Worm (Caenorhabditis elegans): ENCODE measurements around the gene nas-31.

The nas-31 gene

DNA sequence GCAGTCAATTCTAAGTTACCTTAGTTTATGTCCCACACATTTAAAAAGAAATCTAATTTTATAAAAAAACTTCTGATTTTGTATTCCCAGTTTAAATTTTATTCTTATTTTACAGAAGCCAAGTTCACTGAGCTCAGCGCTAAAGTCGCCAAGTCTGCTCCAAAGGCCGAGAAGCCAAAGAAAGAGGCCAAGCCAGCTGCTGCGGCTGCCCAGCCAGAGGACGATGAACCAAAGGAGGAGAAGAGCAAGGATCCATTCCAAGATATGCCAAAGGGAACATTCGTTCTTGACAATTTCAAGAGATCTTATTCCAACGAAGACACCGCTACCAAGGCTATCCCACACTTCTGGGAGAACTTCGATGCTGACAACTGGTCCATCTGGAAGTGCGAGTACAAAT is 45.2 kb upstream of the nas-31 start:
- TF ChIP-seq alr-1 (tag; optimal IDR thresholded peaks at IDR 0.05) (no peak), Y55F3AM.14 (GFP tag; optimal IDR thresholded peaks at IDR 0.05) (no peak)

DNA sequence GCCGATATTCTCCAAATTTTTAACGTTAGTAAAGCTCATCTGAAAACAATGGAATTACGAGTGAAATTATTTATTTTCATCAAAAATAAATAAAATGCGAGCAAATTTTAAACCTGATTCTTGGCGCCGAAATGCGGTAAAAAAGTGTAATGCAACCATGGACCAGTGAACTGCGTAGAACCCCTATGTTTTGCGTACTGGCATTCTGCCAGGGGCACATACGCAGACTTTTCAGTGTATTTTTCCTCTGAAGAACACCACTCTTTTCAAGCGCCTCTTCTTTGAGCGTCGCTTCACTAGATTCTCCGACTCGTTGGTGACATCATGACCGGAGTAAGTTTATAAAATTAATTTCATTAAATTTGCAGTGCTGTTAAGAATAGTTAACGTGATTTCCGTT is 43.9 kb upstream of the nas-31 start, which contains the start of the genes ctf-4 and eef-1G:
Gene ctf-4, minus strand, starts transcription at position 39 of the 400 bp plus-strand sequence.
Gene eef-1G, plus strand, starts transcription at position 219 of the 400 bp plus-strand sequence.
- peak; percentile 83 to 96 for TF ChIP-seq lsy-2 (tag; optimal IDR thresholded peaks at IDR 0.05)
- no peak for TF ChIP-seq elt-3 (tag; optimal IDR thresholded peaks at IDR 0.05)
- TF ChIP-seq egl-27 (tag; optimal IDR thresholded peaks at IDR 0.05): peak; percentile 82
- peak; percentile 97 for TF ChIP-seq gmeb-1 (tag; optimal IDR thresholded peaks at IDR 0.05)
- TF ChIP-seq sma-9 (GFP tag; optimal IDR thresholded peaks at IDR 0.05): peak; percentile 99
- no peak for TF ChIP-seq sma-9 (tag; optimal IDR thresholded peaks at IDR 0.05)
- peak; percentile 71 for TF ChIP-seq ZK546.5 (tag; optimal IDR thresholded peaks at IDR 0.05)
- no peak for TF ChIP-seq dmd-4 (tag; optimal IDR thresholded peaks at IDR 0.05)
- peak; percentile 51 for TF ChIP-seq ama-1 (optimal IDR thresholded peaks at IDR 0.05)
- peak; percentile 75 for TF ChIP-seq ceh-82 (tag; optimal IDR thresholded peaks at IDR 0.05)
- TF ChIP-seq lin-13 (GFP tag; optimal IDR thresholded peaks at IDR 0.05): peak; percentile 96
- peak; percentile 98 for TF ChIP-seq crh-2 (tag; optimal IDR thresholded peaks at IDR 0.05)
- peak; percentile 86 for TF ChIP-seq skn-1 (tag; optimal IDR thresholded peaks at IDR 0.05)
- peak; percentile 12 for TF ChIP-seq unc-62 (GFP tag; optimal IDR thresholded peaks at IDR 0.05)
- TF ChIP-seq nhr-25 (tag; optimal IDR thresholded peaks at IDR 0.05): peak; percentile 98
- peak; percentile 58 for TF ChIP-seq R02D3.7 (tag; optimal IDR thresholded peaks at IDR 0.05)
- peak; percentile 96 for TF ChIP-seq F13H6.1 (tag; optimal IDR thresholded peaks at IDR 0.05)
- TF ChIP-seq nhr-10 (tag; optimal IDR thresholded peaks at IDR 0.05): peak; percentile 61
- TF ChIP-seq sem-4 (tag; optimal IDR thresholded peaks at IDR 0.05): peak; percentile 97
- TF ChIP-seq unc-39 (tag; optimal IDR thresholded peaks at IDR 0.05): no peak
- peak; percentile 71 for TF ChIP-seq blmp-1 (tag; optimal IDR thresholded peaks at IDR 0.05; ENCODE audit: insufficient read depth)
- TF ChIP-seq nhr-12 (tag; optimal IDR thresholded peaks at IDR 0.05): no peak
- peak; percentile 76 for TF ChIP-seq Y55F3AM.14 (GFP tag; optimal IDR thresholded peaks at IDR 0.05)
- TF ChIP-seq aly-2 (tag; optimal IDR thresholded peaks at IDR 0.05): no peak
- no peak for TF ChIP-seq ztf-1 (GFP tag; conservative IDR thresholded peaks at IDR 0.05)
- TF ChIP-seq ceh-16 (tag; optimal IDR thresholded peaks at IDR 0.05): peak; percentile 31
- no peak for TF ChIP-seq alr-1 (tag; optimal IDR thresholded peaks at IDR 0.05)
- peak; percentile 88 for TF ChIP-seq snpc-4 (tag; optimal IDR thresholded peaks at IDR 0.05)
- no peak for TF ChIP-seq elt-1 (tag; optimal IDR thresholded peaks at IDR 0.05)
- peak; percentile 99 for TF ChIP-seq C34F6.9 (tag; optimal IDR thresholded peaks at IDR 0.05)
- TF ChIP-seq fos-1 (tag; optimal IDR thresholded peaks at IDR 0.05): peak; percentile 99
- TF ChIP-seq nhr-11 (tag; optimal IDR thresholded peaks at IDR 0.05): no peak
- peak; percentile 99 for TF ChIP-seq unc-55 (GFP tag; optimal IDR thresholded peaks at IDR 0.05)
- TF ChIP-seq nhr-237 (tag; optimal IDR thresholded peaks at IDR 0.05): no peak
- peak; percentile 85 for TF ChIP-seq mab-5 (tag; optimal IDR thresholded peaks at IDR 0.05)
- no peak for TF ChIP-seq mbf-1 (tag; optimal IDR thresholded peaks at IDR 0.05)
- TF ChIP-seq ztf-4 (tag; optimal IDR thresholded peaks at IDR 0.05): peak; percentile 93
- TF ChIP-seq zag-1 (tag; optimal IDR thresholded peaks at IDR 0.05): peak; percentile 87
- peak; percentile 98 for TF ChIP-seq nhr-21 (tag; optimal IDR thresholded peaks at IDR 0.05)
- peak; percentile 57 for TF ChIP-seq nhr-77 (tag; optimal IDR thresholded peaks at IDR 0.05)
- no peak for TF ChIP-seq peb-1 (tag; optimal IDR thresholded peaks at IDR 0.05)
- TF ChIP-seq nhr-23 (tag; optimal IDR thresholded peaks at IDR 0.05): no peak
- TF ChIP-seq nhr-6 (tag; optimal IDR thresholded peaks at IDR 0.05): peak; percentile 95
- TF ChIP-seq lin-39 (tag; optimal IDR thresholded peaks at IDR 0.05): peak; percentile 36
- TF ChIP-seq ztf-11 (tag; optimal IDR thresholded peaks at IDR 0.05): no peak
- TF ChIP-seq mdl-1 (tag; optimal IDR thresholded peaks at IDR 0.05): peak in 1 of 2 experiments; percentile 60
- TF ChIP-seq nhr-129 (tag; optimal IDR thresholded peaks at IDR 0.05): peak; percentile 99
- peak; percentile 94 for TF ChIP-seq lin-11 (tag; optimal IDR thresholded peaks at IDR 0.05)
- peak; percentile 97 for TF ChIP-seq sma-3 (GFP tag; optimal IDR thresholded peaks at IDR 0.05)

All from whole organism, L2 larva.